Fruit fly (Drosophila melanogaster) whole organism, embryonic: ENCODE data around the gene CG10195.

Source experiments
- Adf1 ChIP-seq: fragments of 200-800 bp; sonication (Bioruptor generic); IDR thresholded peaks from 2 replicates; pipeline ENCODE4 v1.3.6; 2022; ENCODE audit warnings: missing biosample characterization, missing genetic modification characterization
- Asciz ChIP-seq: fragments of 200-800 bp; sonication (Bioruptor generic); optimal IDR thresholded peaks from 2 replicates; lab custom pipeline; 2017; ENCODE audit warnings: missing biosample characterization, mild to moderate bottlenecking, missing genetic modification characterization, missing genetic modification reagents
- BEAF-32 ChIP-seq: fragments of 200-800 bp; sonication (Bioruptor generic); optimal IDR thresholded peaks from 3 replicates; lab custom pipeline; 2017; ENCODE audit warnings: missing biosample characterization, missing genetic modification characterization, mild to moderate bottlenecking, moderate library complexity, missing genetic modification reagents
- BtbVII ChIP-seq: fragments of 200-800 bp; sonication (Bioruptor generic); optimal IDR thresholded peaks from 3 replicates; lab custom pipeline; 2017; ENCODE audit warnings: missing biosample characterization, mild to moderate bottlenecking, missing genetic modification characterization
- Bteb2 ChIP-seq: fragments of 200-800 bp; sonication (Bioruptor generic); optimal IDR thresholded peaks from 2 replicates; lab custom pipeline; 2016; ENCODE audit warnings: missing biosample characterization, missing genetic modification characterization
- CG10366 ChIP-seq: fragments of 200-800 bp; sonication (Bioruptor generic); IDR thresholded peaks from 2 replicates; pipeline ENCODE4 v1.3.6; 2022; ENCODE audit warnings: missing biosample characterization, missing genetic modification characterization
- CG10431 ChIP-seq: fragments of 200-800 bp; sonication (Bioruptor generic); optimal IDR thresholded peaks from 3 replicates; lab custom pipeline; 2018; ENCODE audit warnings: missing biosample characterization, mild to moderate bottlenecking, missing genetic modification characterization
- CG10959 ChIP-seq: fragments of 200-800 bp; sonication (Bioruptor generic); IDR thresholded peaks from 2 replicates; pipeline ENCODE4 v1.3.6; 2022; ENCODE audit warnings: missing biosample characterization, missing genetic modification characterization
- CG11247 ChIP-seq: fragments of 200-800 bp; sonication (Bioruptor generic); IDR thresholded peaks from 2 replicates; pipeline ENCODE4 v1.3.6; 2022; ENCODE audit warnings: missing biosample characterization, missing genetic modification characterization
- CG11456 ChIP-seq: fragments of 200-800 bp; sonication (Bioruptor generic); IDR thresholded peaks from 3 replicates; pipeline ENCODE4 v1.3.6; 2022; ENCODE audit warnings: missing biosample characterization, missing genetic modification characterization
- CG11695 ChIP-seq: fragments of 200-800 bp; sonication (Bioruptor generic); IDR thresholded peaks from 3 replicates; pipeline ENCODE4 v1.3.6; 2022; ENCODE audit warnings: missing biosample characterization, missing genetic modification characterization
- CG12155 ChIP-seq: fragments of 200-800 bp; sonication (Bioruptor generic); optimal IDR thresholded peaks from 3 replicates; lab custom pipeline; 2016; ENCODE audit warnings: missing biosample characterization, missing genetic modification characterization
- CG12769 ChIP-seq: fragments of 200-800 bp; sonication (Bioruptor generic); optimal IDR thresholded peaks from 2 replicates; lab custom pipeline; 2019; ENCODE audit warnings: missing biosample characterization, mild to moderate bottlenecking, missing genetic modification characterization, moderate library complexity
- CG12942 ChIP-seq: fragments of 200-800 bp; sonication (Bioruptor generic); optimal IDR thresholded peaks from 3 replicates; lab custom pipeline; 2016; ENCODE audit warnings: missing biosample characterization, missing genetic modification characterization
- CG15601 ChIP-seq: fragments of 200-800 bp; sonication (Bioruptor generic); optimal IDR thresholded peaks from 3 replicates; lab custom pipeline; 2019; ENCODE audit warnings: missing biosample characterization, mild to moderate bottlenecking, missing genetic modification characterization, moderate library complexity
- CG16813 ChIP-seq: fragments of 200-800 bp; sonication (Bioruptor generic); IDR thresholded peaks from 3 replicates; pipeline ENCODE4 v1.3.6; 2022; ENCODE audit warnings: missing biosample characterization, missing genetic modification characterization; ENCODE audit not compliant: partially characterized antibody
- CG17361 ChIP-seq: fragments of 200-800 bp; sonication (Bioruptor generic); IDR thresholded peaks from 3 replicates; pipeline ENCODE4 v1.3.6; 2022; ENCODE audit warnings: missing biosample characterization, missing genetic modification characterization
- CG2120 ChIP-seq: fragments of 200-800 bp; sonication (Bioruptor generic); optimal IDR thresholded peaks from 3 replicates; lab custom pipeline; 2016; ENCODE audit warnings: missing biosample characterization, missing genetic modification characterization
- CG2889 ChIP-seq: fragments of 200-800 bp; sonication (Bioruptor generic); IDR thresholded peaks from 3 replicates; pipeline ENCODE4 v1.3.6; 2022; ENCODE audit warnings: missing biosample characterization, missing genetic modification characterization
- CG3163 ChIP-seq: fragments of 200-800 bp; sonication (Bioruptor generic); optimal IDR thresholded peaks from 3 replicates; lab custom pipeline; 2016; ENCODE audit warnings: missing biosample characterization, missing genetic modification characterization
- CG32767 ChIP-seq: fragments of 200-800 bp; sonication (Bioruptor generic); IDR thresholded peaks from 2 replicates; pipeline ENCODE4 v1.3.6; 2022; ENCODE audit warnings: missing biosample characterization, missing genetic modification characterization
- CG34422 ChIP-seq: fragments of 200-800 bp; sonication (Bioruptor generic); IDR thresholded peaks from 3 replicates; pipeline ENCODE4 v1.3.6; 2022; ENCODE audit warnings: missing biosample characterization, missing genetic modification characterization
- CG6654 ChIP-seq: fragments of 200-800 bp; sonication (Bioruptor generic); optimal IDR thresholded peaks from 2 replicates; lab custom pipeline; 2017; ENCODE audit warnings: missing biosample characterization, mild to moderate bottlenecking, missing genetic modification characterization
- CG6854 ChIP-seq: fragments of 200-800 bp; sonication (Bioruptor generic); optimal IDR thresholded peaks from 3 replicates; lab custom pipeline; 2017; ENCODE audit warnings: missing biosample characterization, mild to moderate bottlenecking, missing genetic modification characterization
- CG7963 ChIP-seq: fragments of 200-800 bp; sonication (Bioruptor generic); IDR thresholded peaks from 3 replicates; pipeline ENCODE4 v1.3.6; 2022; ENCODE audit warnings: missing biosample characterization, missing genetic modification characterization; ENCODE audit not compliant: partially characterized antibody
- CHES-1-like ChIP-seq: fragments of 200-800 bp; sonication (Bioruptor generic); optimal IDR thresholded peaks from 2 replicates; lab custom pipeline; 2016; ENCODE audit warnings: missing biosample characterization, missing genetic modification characterization
- D19B ChIP-seq: fragments of 200-800 bp; sonication (Bioruptor generic); optimal IDR thresholded peaks from 2 replicates; lab custom pipeline; 2017; ENCODE audit warnings: missing biosample characterization, mild to moderate bottlenecking, missing genetic modification characterization
- Dbx ChIP-seq: fragments of 200-800 bp; sonication (Bioruptor generic); IDR thresholded peaks from 3 replicates; pipeline ENCODE4 v1.3.6; 2022; ENCODE audit warnings: missing biosample characterization, missing genetic modification characterization
- Hr51 ChIP-seq, 2 experiments: fragments of 200-800 bp; sonication (Bioruptor generic); optimal IDR thresholded peaks; 2 replicates in 1 of 2; 3 replicates in 1 of 2; lab custom pipeline; 2016 to 2018; ENCODE audit warnings: missing biosample characterization in 2 of 2, missing genetic modification characterization in 2 of 2, mild to moderate bottlenecking in 1 of 2, moderate library complexity in 1 of 2
- Mrtf ChIP-seq: fragments of 200-800 bp; sonication (Bioruptor generic); IDR thresholded peaks from 3 replicates; pipeline ENCODE4 v1.3.6; 2022; ENCODE audit warnings: missing biosample characterization, missing genetic modification characterization
- Myb ChIP-seq: fragments of 200-800 bp; sonication (Bioruptor generic); optimal IDR thresholded peaks from 2 replicates; lab custom pipeline; 2016; ENCODE audit warnings: missing biosample characterization, missing genetic modification characterization
- Rfx ChIP-seq: fragments of 200-800 bp; sonication (Bioruptor generic); IDR thresholded peaks from 2 replicates; pipeline ENCODE4 v1.3.6; 2022; ENCODE audit warnings: missing biosample characterization, missing genetic modification characterization
- Side ChIP-seq: fragments of 200-800 bp; sonication (Bioruptor generic); optimal IDR thresholded peaks from 2 replicates; lab custom pipeline; 2016; ENCODE audit warnings: missing biosample characterization, missing genetic modification characterization
- Sry-δ ChIP-seq: fragments of 200-800 bp; sonication (Bioruptor generic); optimal IDR thresholded peaks from 2 replicates; lab custom pipeline; 2016; ENCODE audit warnings: missing biosample characterization, missing genetic modification characterization
- TFAM ChIP-seq: fragments of 200-800 bp; sonication (Bioruptor generic); optimal IDR thresholded peaks from 2 replicates; lab custom pipeline; 2017; ENCODE audit warnings: missing biosample characterization, missing genetic modification characterization, inconsistent platforms
- btn ChIP-seq: fragments of 200-800 bp; sonication (Bioruptor generic); optimal IDR thresholded peaks from 2 replicates; lab custom pipeline; 2016; ENCODE audit warnings: missing biosample characterization, missing genetic modification characterization
- esg ChIP-seq: fragments of 200-800 bp; sonication (Bioruptor generic); conservative IDR thresholded peaks from 2 replicates; pipeline ENCODE4 v1.3.6; 2022; ENCODE audit warnings: missing biosample characterization, missing genetic modification characterization
- otp ChIP-seq: fragments of 200-800 bp; sonication (Bioruptor generic); IDR thresholded peaks from 3 replicates; pipeline ENCODE4, ENCODE4 v1.3.6; 2022; ENCODE audit warnings: missing biosample characterization, missing genetic modification characterization
- phol ChIP-seq: fragments of 200-800 bp; sonication (Bioruptor generic); optimal IDR thresholded peaks from 3 replicates; lab custom pipeline; 2018; ENCODE audit warnings: missing biosample characterization, mild to moderate bottlenecking, missing genetic modification characterization, moderate library complexity
- run ChIP-seq: fragments of 200-800 bp; sonication (Bioruptor generic); optimal IDR thresholded peaks from 3 replicates; lab custom pipeline; 2018; ENCODE audit warnings: missing biosample characterization, mild to moderate bottlenecking, missing genetic modification characterization
- salm ChIP-seq: fragments of 200-800 bp; sonication (Bioruptor generic); optimal IDR thresholded peaks from 2 replicates; lab custom pipeline; 2018; ENCODE audit warnings: missing biosample characterization, mild to moderate bottlenecking, missing genetic modification characterization
- sens-2 ChIP-seq: fragments of 200-800 bp; sonication (Bioruptor generic); IDR thresholded peaks from 2 replicates; pipeline ENCODE4 v1.3.6; 2022; ENCODE audit warnings: missing biosample characterization, missing genetic modification characterization
- sisA ChIP-seq: fragments of 200-800 bp; sonication (Bioruptor generic); IDR thresholded peaks from 2 replicates; pipeline ENCODE4 v1.3.6; 2022; ENCODE audit warnings: missing biosample characterization, missing genetic modification characterization
- stc ChIP-seq: fragments of 200-800 bp; sonication (Bioruptor generic); IDR thresholded peaks from 2 replicates; pipeline ENCODE4 v1.3.6; 2022; ENCODE audit warnings: missing biosample characterization, missing genetic modification characterization
- tgo ChIP-seq: fragments of 200-800 bp; sonication (Bioruptor generic); IDR thresholded peaks from 3 replicates; pipeline ENCODE4 v1.3.6; 2022; ENCODE audit warnings: missing biosample characterization, missing genetic modification characterization
- toy ChIP-seq: fragments of 200-800 bp; sonication (Bioruptor generic); IDR thresholded peaks from 2 replicates; pipeline ENCODE4 v1.3.6; 2022; ENCODE audit warnings: missing biosample characterization, missing genetic modification characterization
- trh ChIP-seq: fragments of 200-800 bp; sonication (Bioruptor generic); optimal IDR thresholded peaks from 2 replicates; lab custom pipeline; 2016; ENCODE audit warnings: missing biosample characterization, missing genetic modification characterization
- tup ChIP-seq: fragments of 200-800 bp; sonication (Bioruptor generic); optimal IDR thresholded peaks from 2 replicates; lab custom pipeline; 2016; ENCODE audit warnings: missing biosample characterization, mild to moderate bottlenecking, missing genetic modification characterization, moderate library complexity
- vnd ChIP-seq: fragments of 200-800 bp; sonication (Bioruptor generic); IDR thresholded peaks from 3 replicates; pipeline ENCODE4 v1.3.6; 2022; ENCODE audit warnings: missing biosample characterization, missing genetic modification characterization; ENCODE audit not compliant: partially characterized antibody
- yki ChIP-seq: fragments of >200 bp; optimal IDR thresholded peaks from 3 replicates; lab custom pipeline; 2018
- zen ChIP-seq: fragments of 200-800 bp; sonication (Bioruptor generic); optimal IDR thresholded peaks from 3 replicates; lab custom pipeline; 2018; ENCODE audit warnings: missing biosample characterization, mild to moderate bottlenecking, missing genetic modification characterization, moderate library complexity

The CG10195 gene

dm6 chr2L:19533247-19533646, 48.7 kb upstream of the CG10195 start, which contains the start of gene CG33116 (continued):
- TF ChIP-seq CG10959 (GFP tag; lab: Robert Waterston, UW) (0 out of 2 replicates have a peak, but pooled peaks have one; percentile 32), esg (GFP tag; lab: Robert Waterston, UW) (no peak), btn (GFP tag; lab: Kevin White, UChicago) (peak; percentile 59), Rfx (GFP tag; lab: Robert Waterston, UW) (peak; percentile 92), CG17361 (GFP tag; lab: Robert Waterston, UW) (peak; percentile 84), CG12942 (GFP tag; lab: Kevin White, UChicago) (peak; percentile 81), Myb (GFP tag; lab: Kevin White, UChicago) (peak; percentile 85), stc (GFP tag; lab: Robert Waterston, UW) (peak; percentile 66), Dbx (GFP tag; lab: Robert Waterston, UW) (peak; percentile 77; the same call in 2 of the 3 replicates), CG12769 (tag; lab: Kevin White, UChicago) (peak; percentile 78), toy (GFP tag; lab: Robert Waterston, UW) (peak; percentile 24; the same call in 1 of the 2 replicates), CG10366 (GFP tag; lab: Robert Waterston, UW) (peak; percentile 70), BEAF-32 (peak; percentile 29), salm (tag; lab: Kevin White, UChicago) (peak; percentile 67), TFAM (GFP tag; lab: Kevin White, UChicago) (peak; percentile 23), Sry-δ (GFP tag; lab: Kevin White, UChicago) (peak; percentile 48), tgo (GFP tag; lab: Robert Waterston, UW) (peak; percentile 75), Bteb2 (peak; percentile 79), Asciz (GFP tag; lab: Kevin White, UChicago) (peak; percentile 68), CG11695 (GFP tag; lab: Robert Waterston, UW) (peak; percentile 76; the same call in 2 of the 3 replicates), CG32767 (GFP tag; lab: Robert Waterston, UW) (0 out of 2 replicates have a peak, but pooled peaks have one; percentile 54), phol (tag; lab: Kevin White, UChicago) (peak; percentile 82), CG16813 (GFP tag; lab: Robert Waterston, UW) (no peak), BtbVII (peak; percentile 68), trh (peak; percentile 49), CG12155 (GFP tag; lab: Kevin White, UChicago) (peak; percentile 81), CG2889 (GFP tag; lab: Robert Waterston, UW) (peak; percentile 64; the same call in 1 of the 3 replicates), CG3163 (peak; percentile 72), sens-2 (no peak), sisA (peak; percentile 63), CG6854 (peak; percentile 41), Hr51 (GFP tag; optimal IDR thresholded peaks at IDR 0.05; lab: Kevin White, UChicago) (peak; percentile 75 to 76), CG34422 (peak; percentile 95; the same call in 2 of the 3 replicates), CG11247 (GFP tag; lab: Robert Waterston, UW) (peak; percentile 71), otp (GFP tag; lab: Robert Waterston, UW) (peak; percentile 43; the same call in 2 of the 3 replicates), Side (GFP tag; lab: Kevin White, UChicago) (peak; percentile 80), run (tag; lab: Kevin White, UChicago) (peak; percentile 41), CG15601 (tag; lab: Kevin White, UChicago) (peak; percentile 79), tup (GFP tag; lab: Kevin White, UChicago) (peak; percentile 66), Mrtf (peak; percentile 40; the same call in 1 of the 3 replicates), CG10431 (peak; percentile 45), vnd (GFP tag; lab: Robert Waterston, UW) (no peak), CG2120 (GFP tag; lab: Kevin White, UChicago) (peak; percentile 91), CHES-1-like (GFP tag; lab: Kevin White, UChicago) (peak; percentile 81), CG6654 (GFP tag; lab: Kevin White, UChicago) (peak; percentile 50), D19B (peak; percentile 47), Adf1 (GFP tag; lab: Robert Waterston, UW) (peak; percentile 91), zen (peak; percentile 64), CG7963 (GFP tag; lab: Robert Waterston, UW) (no peak), CG11456 (peak; percentile 85), yki (lab: Kevin White, UChicago) (no peak)
